Worm (Caenorhabditis elegans): Measurements from ENCODE around the gene K07F5.8.

Gene K07F5.8

DNA sequence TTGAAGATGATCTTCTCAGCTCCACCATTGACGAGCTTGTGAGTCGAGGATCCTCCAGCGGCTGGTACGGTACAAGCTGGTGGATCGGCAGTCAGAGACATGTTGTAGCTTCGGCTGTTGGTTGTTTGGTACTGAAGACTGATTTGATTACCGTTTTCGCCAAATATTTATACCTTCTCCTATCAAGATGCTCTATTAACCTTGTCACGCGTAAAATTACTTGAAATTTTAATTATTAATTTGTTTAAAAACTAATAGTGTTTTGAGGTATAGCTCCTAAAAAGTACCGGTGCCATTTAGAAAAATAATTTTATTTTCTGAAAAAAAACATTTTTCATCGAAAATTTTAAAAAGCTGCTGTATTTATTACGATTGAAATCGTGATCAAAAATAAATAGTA lies 1.4 kb upstream of the K07F5.8 start, which contains the start of gene ssp-10:
Gene ssp-10, minus strand, starts transcription at position 101 of the 400 bp plus-strand sequence.
- no peak for TF ChIP-seq ztf-4 (tag; optimal IDR thresholded peaks at IDR 0.05)

DNA sequence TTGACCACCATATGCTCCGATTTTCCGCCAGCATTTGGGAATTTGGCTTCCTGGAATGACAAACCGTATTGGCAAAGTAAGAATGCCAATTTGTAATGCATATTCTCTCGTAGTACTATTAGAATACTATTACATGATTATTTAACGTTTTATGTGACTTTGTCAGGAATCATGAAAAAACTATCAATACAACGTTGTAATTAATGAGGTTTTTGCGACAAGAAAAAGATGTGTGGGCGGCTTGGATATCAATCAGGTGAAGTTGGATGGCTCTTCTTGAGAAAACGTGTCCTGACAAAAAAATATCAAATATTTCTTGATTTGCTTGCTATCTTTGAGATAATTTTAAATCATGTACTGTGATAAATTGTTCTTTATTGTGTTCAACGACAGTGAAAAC lies 1.4 kb downstream of the K07F5.8 start, which contains the start of gene K07F5.7:
Gene K07F5.7, minus strand, starts transcription at position 101 of the 400 bp plus-strand sequence.
- TF ChIP-seq eor-1 (tag; optimal IDR thresholded peaks at IDR 0.05) (no peak), fkh-2 (tag; optimal IDR thresholded peaks at IDR 0.05) (no peak), lsy-12 (tag; optimal IDR thresholded peaks at IDR 0.05) (no peak), lin-39 (tag; optimal IDR thresholded peaks at IDR 0.05) (no peak)

DNA sequence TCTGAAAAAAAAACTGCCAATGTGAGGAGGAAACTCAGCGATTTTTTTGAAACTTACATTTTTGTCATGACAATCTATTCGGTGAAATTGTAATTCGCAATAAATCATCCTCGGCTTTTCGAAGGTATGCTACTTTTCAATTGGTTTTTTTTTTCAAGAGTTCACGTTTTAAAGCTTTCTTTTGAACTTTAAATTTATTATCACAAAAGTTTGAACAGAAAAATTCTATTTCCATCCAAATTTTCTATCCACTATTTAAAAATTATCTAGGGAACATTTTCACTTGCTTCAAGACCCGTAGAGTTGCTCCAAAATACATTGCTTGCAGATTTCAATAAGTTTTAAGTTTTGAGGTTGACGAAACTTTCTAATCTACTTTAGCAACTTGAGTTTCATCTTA lies 3.0 kb downstream of the K07F5.8 start, which contains the start of gene K07F5.6:
Gene K07F5.6, minus strand, starts transcription at position 101 of the 400 bp plus-strand sequence.
- TF ChIP-seq nhr-67 (tag; optimal IDR thresholded peaks at IDR 0.05) (no peak), elt-2 (tag; optimal IDR thresholded peaks at IDR 0.05) (no peak), zag-1 (tag; optimal IDR thresholded peaks at IDR 0.05) (no peak), ceh-28 (tag; optimal IDR thresholded peaks at IDR 0.05) (no peak), snpc-4 (tag; optimal IDR thresholded peaks at IDR 0.05) (no peak)

ce11 chrIV:9843760-9844159 lies 5.8 kb downstream of the K07F5.8 start, which contains the start of gene nspd-2:
Gene nspd-2, plus strand, starts transcription at chrIV:9844060.
- no peak for TF ChIP-seq hmg-11 (tag; optimal IDR thresholded peaks at IDR 0.05)
- TF ChIP-seq nhr-28 (tag; optimal IDR thresholded peaks at IDR 0.05): no peak
- TF ChIP-seq unc-39 (tag; optimal IDR thresholded peaks at IDR 0.05): no peak
- TF ChIP-seq jun-1 (tag; optimal IDR thresholded peaks at IDR 0.05): no peak
- no peak for TF ChIP-seq daf-12 (tag; optimal IDR thresholded peaks at IDR 0.05)
- no peak for TF ChIP-seq fkh-10 (GFP tag; optimal IDR thresholded peaks at IDR 0.05)
- no peak for TF ChIP-seq lsy-12 (tag; optimal IDR thresholded peaks at IDR 0.05)
- no peak for TF ChIP-seq nhr-77 (tag; optimal IDR thresholded peaks at IDR 0.05)

DNA sequence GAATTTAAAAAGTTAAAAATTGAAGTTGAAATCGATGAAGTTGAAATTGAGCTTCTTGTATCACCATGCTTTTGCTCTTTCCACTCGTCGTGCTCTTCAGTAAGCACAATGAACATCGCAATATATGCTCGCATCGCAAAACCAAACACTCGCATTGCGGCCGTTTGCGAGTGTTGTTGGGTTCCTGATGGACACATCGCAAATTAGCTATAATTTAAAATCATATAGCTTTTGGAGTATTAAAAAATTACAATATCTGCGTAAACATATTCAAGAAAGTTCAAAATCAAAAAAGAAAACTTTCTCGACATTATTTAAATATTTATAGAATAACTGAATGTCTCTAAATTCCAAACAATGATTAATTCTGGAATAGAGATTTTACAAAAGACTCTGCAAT lies 7.5 kb downstream of the K07F5.8 start, which contains the start of gene K07F5.17:
Gene K07F5.17, plus strand, starts transcription at position 301 of the 400 bp plus-strand sequence.
- TF ChIP-seq pha-4 (tag; optimal IDR thresholded peaks at IDR 0.05): no peak
- TF ChIP-seq lsy-12 (tag; optimal IDR thresholded peaks at IDR 0.05): no peak
- TF ChIP-seq fos-1 (tag; optimal IDR thresholded peaks at IDR 0.05): no peak
- no peak for TF ChIP-seq nhr-43 (tag; optimal IDR thresholded peaks at IDR 0.05; ENCODE audit: poor library complexity, severe bottlenecking)
- TF ChIP-seq elt-3 (tag; optimal IDR thresholded peaks at IDR 0.05): no peak
- no peak for TF ChIP-seq ceh-16 (tag; optimal IDR thresholded peaks at IDR 0.05)
- no peak for TF ChIP-seq nhr-25 (tag; optimal IDR thresholded peaks at IDR 0.05)
- TF ChIP-seq ztf-4 (tag; optimal IDR thresholded peaks at IDR 0.05): no peak
- TF ChIP-seq snpc-4 (tag; optimal IDR thresholded peaks at IDR 0.05): no peak
- TF ChIP-seq nhr-23 (tag; optimal IDR thresholded peaks at IDR 0.05): no peak
- no peak for TF ChIP-seq nhr-237 (tag; optimal IDR thresholded peaks at IDR 0.05)
- TF ChIP-seq tbx-2 (tag; optimal IDR thresholded peaks at IDR 0.05): no peak
- TF ChIP-seq ZK546.5 (tag; optimal IDR thresholded peaks at IDR 0.05): no peak
- TF ChIP-seq nhr-77 (tag; optimal IDR thresholded peaks at IDR 0.05): no peak

DNA sequence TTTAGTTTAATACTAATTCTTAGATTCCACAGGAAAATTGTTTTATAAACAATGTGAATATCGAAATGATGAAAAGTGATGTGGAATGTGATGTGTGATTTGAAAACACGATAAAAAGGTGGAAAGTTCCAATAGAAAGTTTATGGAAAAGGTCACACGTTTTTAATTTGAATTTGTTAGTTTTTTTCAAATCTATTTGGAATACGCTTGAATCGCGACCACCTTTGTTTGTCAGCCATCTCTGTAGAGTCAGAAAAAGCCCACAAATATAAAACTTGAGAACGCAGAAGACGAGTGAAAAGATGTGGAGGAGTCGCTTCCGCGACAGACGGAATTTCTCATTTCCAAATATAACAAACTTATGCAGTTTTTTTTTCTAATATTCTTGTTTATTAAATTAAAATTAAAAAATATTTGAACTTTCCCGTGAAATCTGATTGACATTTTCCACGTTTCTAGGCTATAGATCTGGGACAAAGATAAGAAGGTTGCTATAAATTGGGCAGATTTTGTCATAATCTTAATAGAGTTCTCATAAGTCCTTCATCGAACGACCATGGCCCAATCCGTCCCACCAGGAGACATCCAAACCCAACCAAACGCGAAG lies 8.4 kb downstream of the K07F5.8 start, which contains the start of the genes kin-24 and msp-56:
Gene kin-24, minus strand, starts transcription at position 101 of the 607 bp plus-strand sequence.
Gene msp-56, plus strand, starts transcription at position 557 of the 607 bp plus-strand sequence.
- TF ChIP-seq nhr-28 (tag; optimal IDR thresholded peaks at IDR 0.05) (no peak), nhr-25 (tag; optimal IDR thresholded peaks at IDR 0.05) (no peak), nfya-1 (tag; optimal IDR thresholded peaks at IDR 0.05; ENCODE audit: insufficient read depth) (no peak), tbx-2 (tag; optimal IDR thresholded peaks at IDR 0.05) (no peak), jun-1 (tag; optimal IDR thresholded peaks at IDR 0.05) (no peak), fkh-2 (tag; optimal IDR thresholded peaks at IDR 0.05) (no peak), ama-1 (optimal IDR thresholded peaks at IDR 0.05) (no peak), skn-1 (tag; optimal IDR thresholded peaks at IDR 0.05) (no peak), ztf-11 (tag; optimal IDR thresholded peaks at IDR 0.05) (no peak), sea-2 (GFP tag; optimal IDR thresholded peaks at IDR 0.05) (no peak), lsy-12 (tag; optimal IDR thresholded peaks at IDR 0.05) (no peak), aly-2 (tag; optimal IDR thresholded peaks at IDR 0.05) (no peak), pha-4 (tag; optimal IDR thresholded peaks at IDR 0.05) (no peak), fkh-10 (GFP tag; optimal IDR thresholded peaks at IDR 0.05) (no peak), nhr-77 (tag; optimal IDR thresholded peaks at IDR 0.05) (no peak), ceh-16 (tag; optimal IDR thresholded peaks at IDR 0.05) (no peak), snpc-4 (tag; optimal IDR thresholded peaks at IDR 0.05) (no peak), nhr-237 (tag; optimal IDR thresholded peaks at IDR 0.05) (no peak), nhr-43 (tag; optimal IDR thresholded peaks at IDR 0.05; ENCODE audit: poor library complexity, severe bottlenecking) (no peak), R02D3.7 (tag; optimal IDR thresholded peaks at IDR 0.05) (no peak)
